Fruit fly (Drosophila melanogaster): ENCODE data around the gene CG14543.

Gene CG14543

DNA sequence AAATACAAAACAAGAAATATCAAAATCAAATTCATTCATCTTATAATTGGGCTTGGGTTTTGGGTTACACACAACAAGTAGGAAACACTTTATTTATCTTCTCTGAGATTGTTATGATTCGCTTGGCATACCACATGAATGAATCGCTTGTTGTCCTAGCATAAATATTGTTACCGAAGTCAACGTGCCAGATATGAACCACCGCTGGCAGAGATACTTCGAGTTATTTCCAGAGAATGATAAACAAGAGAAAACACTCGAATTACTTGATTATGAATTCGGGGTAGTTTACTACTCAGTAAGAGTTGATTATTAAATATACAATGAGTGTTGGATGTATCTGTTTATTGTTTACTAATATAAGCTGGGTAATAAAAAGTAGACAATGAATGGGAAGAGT lies 44.9 kb upstream of the CG14543 start (continued):
- TF ChIP-seq Med (GFP tag) (peak; percentile 61), z (GFP tag; IDR thresholded peaks at IDR 0.05) (peak; percentile 73), CG5245 (GFP tag; optimal IDR thresholded peaks at IDR 0.05) (no peak), CG8478 (optimal IDR thresholded peaks at IDR 0.05) (no peak), salm (tag; optimal IDR thresholded peaks at IDR 0.05) (peak; percentile 30), gem (tag; optimal IDR thresholded peaks at IDR 0.05) (peak; percentile 23), CG1529 (GFP tag; optimal IDR thresholded peaks at IDR 0.05) (peak; percentile 18), CG10209 (GFP tag; optimal IDR thresholded peaks at IDR 0.05) (peak; percentile 19), Doc3 (GFP tag; IDR thresholded peaks at IDR 0.05; ENCODE audit: partially characterized antibody) (no peak), mam (GFP tag; optimal IDR thresholded peaks at IDR 0.05) (no peak), dpn (GFP tag; optimal IDR thresholded peaks at IDR 0.05) (no peak), CG12236 (GFP tag; optimal IDR thresholded peaks at IDR 0.05) (peak; percentile 44), C15 (GFP tag; IDR thresholded peaks at IDR 0.05) (no peak), NC2β (GFP tag; optimal IDR thresholded peaks at IDR 0.05) (peak; percentile 6), scrt (GFP tag; optimal IDR thresholded peaks at IDR 0.05) (no peak), sqz (GFP tag; optimal IDR thresholded peaks at IDR 0.05) (peak; percentile 52), kni (GFP tag; optimal IDR thresholded peaks at IDR 0.05) (peak; percentile 18), YL-1 (GFP tag; optimal IDR thresholded peaks at IDR 0.05) (peak; percentile 35), CG18262 (tag; optimal IDR thresholded peaks at IDR 0.05) (peak; percentile 52), CG33557 (GFP tag; optimal IDR thresholded peaks at IDR 0.05) (peak; percentile 79), Spps (tag; optimal IDR thresholded peaks at IDR 0.05) (peak; percentile 42), CG8924 (tag; optimal IDR thresholded peaks at IDR 0.05) (peak; percentile 61), PHDP (tag; optimal IDR thresholded peaks at IDR 0.05) (peak; percentile 40), CG11695 (GFP tag; IDR thresholded peaks at IDR 0.05) (0 out of 3 replicates have a peak, but pooled peaks have one; percentile 17), dmrt11E (tag; optimal IDR thresholded peaks at IDR 0.05) (peak; percentile 66), CG10654 (GFP tag; optimal IDR thresholded peaks at IDR 0.05) (no peak), CG18599 (GFP tag; optimal IDR thresholded peaks at IDR 0.05) (peak; percentile 23), Vsx1 (GFP tag; optimal IDR thresholded peaks at IDR 0.05) (peak; percentile 49), Xrp1 (GFP tag; IDR thresholded peaks at IDR 0.05) (peak; percentile 43; the same call in 1 of the 2 replicates), CG15696 (tag; optimal IDR thresholded peaks at IDR 0.05) (peak; percentile 82), CG17359 (tag; optimal IDR thresholded peaks at IDR 0.05) (peak; percentile 43), CG17829 (tag; optimal IDR thresholded peaks at IDR 0.05) (no peak), lola (GFP tag; optimal IDR thresholded peaks at IDR 0.05) (peak in 1 of 3 experiments; percentile 30), Nf-YC (tag; optimal IDR thresholded peaks at IDR 0.05) (no peak), lab (GFP tag; optimal IDR thresholded peaks at IDR 0.05) (peak; percentile 30), gro (GFP tag; optimal IDR thresholded peaks at IDR 0.05) (no peak), CG12299 (tag; optimal IDR thresholded peaks at IDR 0.05) (peak; percentile 24), caup (GFP tag; optimal IDR thresholded peaks at IDR 0.05; ENCODE audit: severe bottlenecking) (peak; percentile 39), onecut (GFP tag; IDR thresholded peaks at IDR 0.05) (no peak), lov (optimal IDR thresholded peaks at IDR 0.05) (no peak), lov (GFP tag; IDR thresholded peaks at IDR 0.05) (0 out of 3 replicates have a peak, but pooled peaks have one; percentile 5), pho (GFP tag; optimal IDR thresholded peaks at IDR 0.05) (no peak), CG9215 (GFP tag; IDR thresholded peaks at IDR 0.05) (no peak), CG2712 (tag; optimal IDR thresholded peaks at IDR 0.05) (peak; percentile 35), peb (GFP tag; IDR thresholded peaks at IDR 0.05) (no peak), sim (GFP tag; IDR thresholded peaks at IDR 0.05) (no peak), CG17568 (GFP tag; optimal IDR thresholded peaks at IDR 0.05) (peak; percentile 67), CG2199 (GFP tag; IDR thresholded peaks at IDR 0.05) (peak; percentile 87), nmo (GFP tag; optimal IDR thresholded peaks at IDR 0.05) (no peak), odd (GFP tag; optimal IDR thresholded peaks at IDR 0.05) (peak; percentile 64), Gug (GFP tag; IDR thresholded peaks at IDR 0.05) (no peak)
